Worm (Caenorhabditis elegans): Measurements from ENCODE around the gene gst-30.

gst-30 gene

ce11 chrII:4941541-4942206 is 6.8 kb upstream of the gst-30 start, which contains the start of gene ZK546.19 (continued):
- TF ChIP-seq daf-8 (GFP tag; IDR thresholded peaks at IDR 0.05) = no peak
- TF ChIP-seq dmd-8 (GFP tag; IDR thresholded peaks at IDR 0.05) = no peak
- no peak for TF ChIP-seq madf-5 (GFP tag; IDR thresholded peaks at IDR 0.05)
- TF ChIP-seq aha-1 (tag) = peak; percentile 100
- TF ChIP-seq nhr-48 (tag; optimal IDR thresholded peaks at IDR 0.05) = no peak
- TF ChIP-seq tra-1 (GFP tag; IDR thresholded peaks at IDR 0.05) = no peak
- TF ChIP-seq T20F7.1 (GFP tag; optimal IDR thresholded peaks at IDR 0.05) = peak; percentile 21

DNA sequence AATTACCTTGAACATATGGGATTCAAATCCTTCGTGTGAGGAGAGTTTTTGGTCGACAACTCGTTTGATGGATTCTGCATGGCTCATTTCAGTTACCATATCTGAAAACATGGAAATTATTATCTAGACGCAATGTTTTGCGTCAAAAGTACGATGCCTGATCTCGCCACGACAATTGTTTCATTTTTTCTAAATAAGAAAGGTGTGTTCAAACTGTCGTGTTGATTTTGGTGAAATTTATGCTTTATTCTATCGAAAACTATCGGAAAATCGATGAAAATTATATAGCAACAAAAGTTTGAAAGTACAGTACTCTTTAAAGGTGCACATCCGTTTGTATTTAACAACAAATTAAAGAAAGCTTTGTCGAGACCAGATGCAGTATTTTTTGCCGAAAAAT is 6.2 kb upstream of the gst-30 start, which contains the start of gene cblc-1:
Gene cblc-1, minus strand, starts transcription at position 101 of the 400 bp plus-strand sequence.
- TF ChIP-seq dve-1 (tag; optimal IDR thresholded peaks at IDR 0.05; ENCODE audit: insufficient read depth) = no peak
- TF ChIP-seq ctbp-1 (GFP tag; IDR thresholded peaks at IDR 0.05) = no peak
- TF ChIP-seq ces-1 (GFP tag; optimal IDR thresholded peaks at IDR 0.05) = no peak
- no peak for TF ChIP-seq T26A8.4 (GFP tag; IDR thresholded peaks at IDR 0.05)
- no peak for TF ChIP-seq nhr-111 (GFP tag; optimal IDR thresholded peaks at IDR 0.05)
- no peak for TF ChIP-seq nhr-25 (tag; optimal IDR thresholded peaks at IDR 0.05; ENCODE audit: borderline replicate concordance, insufficient read depth)
- TF ChIP-seq lim-7 (GFP tag; IDR thresholded peaks at IDR 0.05) = no peak
- no peak for TF ChIP-seq sdz-12 (GFP tag; optimal IDR thresholded peaks at IDR 0.05)
- TF ChIP-seq madf-5 (GFP tag; IDR thresholded peaks at IDR 0.05) = no peak
- no peak for TF ChIP-seq zag-1 (tag; optimal IDR thresholded peaks at IDR 0.05)
- no peak for TF ChIP-seq nhr-77 (tag; optimal IDR thresholded peaks at IDR 0.05)
- TF ChIP-seq Y48G9A.11 (GFP tag; IDR thresholded peaks at IDR 0.05) = no peak
- TF ChIP-seq nhr-28 (tag; optimal IDR thresholded peaks at IDR 0.05) = no peak
- no peak for TF ChIP-seq nhr-10 (tag; optimal IDR thresholded peaks at IDR 0.05)
- no peak for TF ChIP-seq nhr-76 (tag; optimal IDR thresholded peaks at IDR 0.05)
- no peak for TF ChIP-seq zip-2 (tag; optimal IDR thresholded peaks at IDR 0.05)
- TF ChIP-seq nhr-237 (tag; optimal IDR thresholded peaks at IDR 0.05) = no peak
- TF ChIP-seq zfp-3 (GFP tag; conservative IDR thresholded peaks at IDR 0.05) = no peak
- no peak for TF ChIP-seq Y75B8A.6 (GFP tag; IDR thresholded peaks at IDR 0.05)

- TF ChIP-seq unc-62 (GFP tag; optimal IDR thresholded peaks at IDR 0.05 in 1 of 2) (no peak), unc-62 (tag; optimal IDR thresholded peaks at IDR 0.05) (no peak), nhr-42 (GFP tag; IDR thresholded peaks at IDR 0.05) (no peak), nhr-6 (tag; optimal IDR thresholded peaks at IDR 0.05) (no peak), F10B5.3 (tag; optimal IDR thresholded peaks at IDR 0.05) (no peak), set-16 (GFP tag; IDR thresholded peaks at IDR 0.05) (no peak), ceh-44 (GFP tag; IDR thresholded peaks at IDR 0.05) (no peak), lin-1 (GFP tag; IDR thresholded peaks at IDR 0.05) (no peak), daf-8 (GFP tag; IDR thresholded peaks at IDR 0.05) (no peak), F49E8.2 (tag; optimal IDR thresholded peaks at IDR 0.05; ENCODE audit: borderline replicate concordance) (no peak), egl-43 (GFP tag; IDR thresholded peaks at IDR 0.05) (no peak), nhr-48 (tag; optimal IDR thresholded peaks at IDR 0.05) (no peak), lsy-2 (tag; optimal IDR thresholded peaks at IDR 0.05) (no peak), dve-1 (tag; optimal IDR thresholded peaks at IDR 0.05; ENCODE audit: insufficient read depth) (no peak), madf-9 (GFP tag; conservative IDR thresholded peaks at IDR 0.05) (no peak), egl-27 (tag; optimal IDR thresholded peaks at IDR 0.05) (no peak), lin-39 (tag; optimal IDR thresholded peaks at IDR 0.05) (no peak)
Measured at ce11 chrII:4937743-4938142, 2.9 kb upstream of the gst-30 start, which contains the start of gene ZK546.4. Gene ZK546.4 (plus strand): TSS chrII:4938043.

Data from whole organism, L4 larva.